Worm (Caenorhabditis elegans) whole organism, L1 larva: ENCODE results near the gene C02B8.12.

ENCODE experiments used
- lin-15B ChIP-seq: fragments of 150-350 bp; sonication (generic microtip); optimal IDR thresholded peaks from 3 replicates; lab custom pipeline; 2014; ENCODE audit warnings: missing biosample characterization, missing genetic modification characterization
- pag-3 ChIP-seq: sonication (generic microtip); optimal IDR thresholded peaks from 2 replicates; lab custom pipeline; 2017; ENCODE audit warnings: missing genetic modification characterization, mild to moderate bottlenecking, missing compliant biosample characterization, antibody characterized with exemption, borderline replicate concordance; ENCODE audit not compliant: insufficient read depth

- TF ChIP-seq pag-3 (no peak), lin-15B (tag; lab: Kevin White, UChicago) (no peak)
Observed at ce11 chrX:8162793-8163192, 39.6 kb upstream of the C02B8.12 start, which contains the start of gene F22F1.3.
